Worm (Caenorhabditis elegans): Measurements from ENCODE around the gene ZK616.3.

Gene ZK616.3

ce11 chrIV:5364135-5364609 is 32.7 kb upstream of the ZK616.3 start, which contains the start of the genes hda-6 and F41H10.4 (continued):
- TF ChIP-seq B0035.1 (tag; optimal IDR thresholded peaks at IDR 0.05) = no peak
- TF ChIP-seq egl-18 (GFP tag; IDR thresholded peaks at IDR 0.05) = no peak
- TF ChIP-seq him-1 (tag; optimal IDR thresholded peaks at IDR 0.05) = no peak
- TF ChIP-seq hlh-26 (GFP tag; conservative IDR thresholded peaks at IDR 0.05) = no peak
- no peak for TF ChIP-seq sptf-2 (GFP tag; optimal IDR thresholded peaks at IDR 0.05)
- no peak for TF ChIP-seq ztf-3 (GFP tag; optimal IDR thresholded peaks at IDR 0.05)
- 0 out of 2 replicates have a peak, but pooled peaks have one; percentile 8 for TF ChIP-seq ceh-91 (GFP tag; IDR thresholded peaks at IDR 0.05)
- peak; percentile 34 for TF ChIP-seq efl-1 (GFP tag; optimal IDR thresholded peaks at IDR 0.05)
- TF ChIP-seq dpff-1 (tag; optimal IDR thresholded peaks at IDR 0.05) = no peak
- no peak for TF ChIP-seq nhr-27 (tag; optimal IDR thresholded peaks at IDR 0.05)
- TF ChIP-seq die-1 (tag; optimal IDR thresholded peaks at IDR 0.05) = no peak
- TF ChIP-seq sea-2 (GFP tag; IDR thresholded peaks at IDR 0.05) = no peak
- no peak for TF ChIP-seq F57A8.1 (GFP tag; optimal IDR thresholded peaks at IDR 0.05)
- peak; percentile 92 for TF ChIP-seq ceh-27 (GFP tag; optimal IDR thresholded peaks at IDR 0.05)
- TF ChIP-seq hlh-12 (tag; optimal IDR thresholded peaks at IDR 0.05) = no peak
- peak; percentile 64 for TF ChIP-seq athp-1 (tag; optimal IDR thresholded peaks at IDR 0.05)
- no peak for TF ChIP-seq B0261.1 (tag; optimal IDR thresholded peaks at IDR 0.05)
- no peak for TF ChIP-seq xnd-1 (tag; optimal IDR thresholded peaks at IDR 0.05)
- no peak for TF ChIP-seq gei-17 (GFP tag; optimal IDR thresholded peaks at IDR 0.05)
- peak; percentile 88 for TF ChIP-seq ZK185.1 (tag; optimal IDR thresholded peaks at IDR 0.05; ENCODE audit: poor library complexity, severe bottlenecking)
- TF ChIP-seq egl-44 (GFP tag; IDR thresholded peaks at IDR 0.05) = no peak
- no peak for TF ChIP-seq ets-4 (GFP tag; optimal IDR thresholded peaks at IDR 0.05)
- no peak for TF ChIP-seq hmg-20 (GFP tag; IDR thresholded peaks at IDR 0.05)
- TF ChIP-seq F22D6.2 (tag; optimal IDR thresholded peaks at IDR 0.05) = no peak
- no peak for TF ChIP-seq aptf-2 (GFP tag; conservative IDR thresholded peaks at IDR 0.05)
- no peak for TF ChIP-seq zfh-2 (GFP tag; conservative IDR thresholded peaks at IDR 0.05)
- TF ChIP-seq madf-6 (GFP tag; IDR thresholded peaks at IDR 0.05) = peak; percentile 59; the same call in 1 of the 2 replicates
- TF ChIP-seq F39B2.1 (GFP tag; IDR thresholded peaks at IDR 0.05) = no peak
- TF ChIP-seq Y67H2A.10 (GFP tag; conservative IDR thresholded peaks at IDR 0.05) = no peak
- TF ChIP-seq Y79H2A.3 (GFP tag; conservative IDR thresholded peaks at IDR 0.05) = no peak
- TF ChIP-seq aptf-3 (GFP tag; IDR thresholded peaks at IDR 0.05) = no peak
- TF ChIP-seq lsy-27 (tag; optimal IDR thresholded peaks at IDR 0.05; ENCODE audit: borderline replicate concordance, insufficient read depth) = peak; percentile 4
- peak; percentile 40; the same call in 1 of the 2 replicates for TF ChIP-seq nfyb-1 (GFP tag; IDR thresholded peaks at IDR 0.05)
- TF ChIP-seq rec-8 (tag; optimal IDR thresholded peaks at IDR 0.05) = no peak

DNA sequence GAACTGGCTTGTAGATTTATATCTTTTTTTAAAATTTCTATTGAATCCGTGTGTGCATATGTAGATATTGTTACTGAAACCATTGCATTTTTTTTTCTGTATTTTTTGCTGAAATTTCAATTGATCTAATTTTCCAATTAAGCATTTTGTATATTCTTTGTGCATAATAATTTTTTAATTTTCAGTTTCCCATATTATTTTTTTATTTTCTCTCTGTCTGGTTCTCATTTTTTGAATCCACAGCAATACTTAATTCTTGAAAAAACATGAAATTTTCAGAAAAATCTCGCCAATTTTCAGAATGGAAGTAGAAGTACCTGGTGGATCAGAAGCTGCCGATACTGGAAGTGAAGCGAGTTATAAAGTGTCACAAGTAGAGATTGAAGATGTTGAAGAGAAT is 30.3 kb upstream of the ZK616.3 start, which contains the start of gene sand-1:
TSS of gene sand-1 (plus strand) at position 301 of the 400 bp plus-strand sequence.
- TF ChIP-seq athp-1 (tag; optimal IDR thresholded peaks at IDR 0.05) (peak; percentile 30), Y95B8A.8 (GFP tag; IDR thresholded peaks at IDR 0.05) (no peak), ekl-4 (GFP tag; IDR thresholded peaks at IDR 0.05) (no peak), ama-1 (optimal IDR thresholded peaks at IDR 0.05) (no peak), ama-1 (GFP tag; optimal IDR thresholded peaks at IDR 0.05) (no peak), lsy-27 (tag; optimal IDR thresholded peaks at IDR 0.05; ENCODE audit: borderline replicate concordance, insufficient read depth) (no peak), unc-130 (GFP tag; optimal IDR thresholded peaks at IDR 0.05) (no peak), snpc-4 (GFP tag; optimal IDR thresholded peaks at IDR 0.05) (no peak), snpc-4 (tag; optimal IDR thresholded peaks at IDR 0.05) (peak in 1 of 4 experiments; percentile 66), tbx-9 (tag; optimal IDR thresholded peaks at IDR 0.05; ENCODE audit: borderline replicate concordance) (no peak)

All from whole organism, young adult.